Fruit fly (Drosophila melanogaster) whole organism, embryonic: Measurements from ENCODE around the gene hgo.

Source experiments
- Bgb ChIP-seq: fragments of 200-800 bp; sonication (Bioruptor generic); IDR thresholded peaks from 2 replicates; pipeline ENCODE4 v1.3.6; 2022; ENCODE audit warnings: missing biosample characterization, missing genetic modification characterization; ENCODE audit not compliant: partially characterized antibody
- CG10321 ChIP-seq: fragments of 200-800 bp; sonication (Bioruptor generic); IDR thresholded peaks from 2 replicates; pipeline ENCODE4 v1.3.6; 2022; ENCODE audit warnings: missing biosample characterization, missing genetic modification characterization
- CG10366 ChIP-seq: fragments of 200-800 bp; sonication (Bioruptor generic); IDR thresholded peaks from 2 replicates; pipeline ENCODE4 v1.3.6; 2022; ENCODE audit warnings: missing biosample characterization, missing genetic modification characterization
- CG1233 ChIP-seq: fragments of 200-800 bp; sonication (Bioruptor generic); optimal IDR thresholded peaks from 4 replicates; lab custom pipeline; 2018; ENCODE audit warnings: missing biosample characterization, mild to moderate bottlenecking, missing genetic modification characterization
- CG12659 ChIP-seq: fragments of 200-800 bp; sonication (Bioruptor generic); optimal IDR thresholded peaks from 3 replicates; lab custom pipeline; 2017; ENCODE audit warnings: mild to moderate bottlenecking, missing biosample characterization, missing genetic modification reagents, missing genetic modification characterization
- CG12942 ChIP-seq: fragments of 200-800 bp; sonication (Bioruptor generic); optimal IDR thresholded peaks from 3 replicates; lab custom pipeline; 2016; ENCODE audit warnings: missing biosample characterization, missing genetic modification characterization
- CG13287 ChIP-seq: fragments of 200-800 bp; sonication (Bioruptor generic); IDR thresholded peaks from 2 replicates; pipeline ENCODE4 v1.3.6; 2022; ENCODE audit warnings: missing biosample characterization, missing genetic modification characterization; ENCODE audit not compliant: partially characterized antibody
- CG15514 ChIP-seq: fragments of 200-800 bp; sonication (Bioruptor generic); optimal IDR thresholded peaks from 3 replicates; lab custom pipeline; 2017; ENCODE audit warnings: missing biosample characterization, missing genetic modification characterization, mild to moderate bottlenecking, moderate library complexity, missing genetic modification reagents
- CG15696 ChIP-seq: fragments of 200-800 bp; sonication (Bioruptor generic); optimal IDR thresholded peaks from 2 replicates; lab custom pipeline; 2019; ENCODE audit warnings: missing biosample characterization, mild to moderate bottlenecking, missing genetic modification characterization, moderate library complexity
- CG1602 ChIP-seq: fragments of 200-800 bp; sonication (Bioruptor generic); optimal IDR thresholded peaks from 3 replicates; lab custom pipeline; 2016; ENCODE audit warnings: missing biosample characterization, missing genetic modification characterization
- CG16815 ChIP-seq: fragments of 200-800 bp; sonication (Bioruptor generic); optimal IDR thresholded peaks from 3 replicates; lab custom pipeline; 2017; ENCODE audit warnings: missing biosample characterization, mild to moderate bottlenecking, missing genetic modification characterization
- CG17829 ChIP-seq: fragments of 200-800 bp; optimal IDR thresholded peaks from 2 replicates; lab custom pipeline; 2019; ENCODE audit warnings: missing biosample characterization, mild to moderate bottlenecking, missing genetic modification characterization, moderate library complexity
- CG2199 ChIP-seq: fragments of 200-800 bp; sonication (Bioruptor generic); IDR thresholded peaks from 3 replicates; pipeline ENCODE4 v1.3.6; 2022; ENCODE audit warnings: missing biosample characterization, missing genetic modification characterization
- CG2889 ChIP-seq: fragments of 200-800 bp; sonication (Bioruptor generic); IDR thresholded peaks from 3 replicates; pipeline ENCODE4 v1.3.6; 2022; ENCODE audit warnings: missing biosample characterization, missing genetic modification characterization
- CG30403 ChIP-seq: fragments of 200-800 bp; sonication (Bioruptor generic); optimal IDR thresholded peaks from 3 replicates; lab custom pipeline; 2016; ENCODE audit warnings: missing biosample characterization, missing genetic modification characterization
- CG32532 ChIP-seq: fragments of 200-800 bp; sonication (Bioruptor generic); IDR thresholded peaks from 2 replicates; pipeline ENCODE4 v1.3.6; 2022; ENCODE audit warnings: missing biosample characterization, missing genetic modification characterization
- CG32772 ChIP-seq: fragments of 200-800 bp; sonication (Bioruptor generic); IDR thresholded peaks from 2 replicates; pipeline ENCODE4 v1.3.6; 2022; ENCODE audit warnings: missing biosample characterization, missing genetic modification characterization
- CG34422 ChIP-seq: fragments of 200-800 bp; sonication (Bioruptor generic); IDR thresholded peaks from 3 replicates; pipeline ENCODE4 v1.3.6; 2022; ENCODE audit warnings: missing biosample characterization, missing genetic modification characterization
- CG4328 ChIP-seq: fragments of 200-800 bp; sonication (Bioruptor generic); optimal IDR thresholded peaks from 3 replicates; lab custom pipeline; 2017; ENCODE audit warnings: missing biosample characterization, missing genetic modification reagents, missing genetic modification characterization
- CG4424 ChIP-seq: fragments of 200-800 bp; sonication (Bioruptor generic); optimal IDR thresholded peaks from 3 replicates; lab custom pipeline; 2016; ENCODE audit warnings: missing biosample characterization, missing genetic modification characterization
- CG6272 ChIP-seq: fragments of 200-800 bp; sonication (Bioruptor generic); IDR thresholded peaks from 2 replicates; pipeline ENCODE4 v1.3.6; 2022; ENCODE audit warnings: missing biosample characterization, missing genetic modification characterization
- CG7556 ChIP-seq: fragments of 200-800 bp; sonication (Bioruptor generic); optimal IDR thresholded peaks from 2 replicates; lab custom pipeline; 2017; ENCODE audit warnings: missing biosample characterization, mild to moderate bottlenecking, missing genetic modification characterization
- CG8924 ChIP-seq: fragments of 200-800 bp; optimal IDR thresholded peaks from 3 replicates; lab custom pipeline; 2019; ENCODE audit warnings: missing biosample characterization, mild to moderate bottlenecking, missing genetic modification characterization, moderate library complexity
- Dbx ChIP-seq: fragments of 200-800 bp; sonication (Bioruptor generic); IDR thresholded peaks from 3 replicates; pipeline ENCODE4 v1.3.6; 2022; ENCODE audit warnings: missing biosample characterization, missing genetic modification characterization
- Dp ChIP-seq: fragments of 200-800 bp; sonication (Bioruptor generic); optimal IDR thresholded peaks from 2 replicates; lab custom pipeline; 2018; ENCODE audit warnings: missing biosample characterization, mild to moderate bottlenecking, missing genetic modification characterization, moderate library complexity
- E2f1 ChIP-seq: fragments of 200-800 bp; sonication (Bioruptor generic); IDR thresholded peaks from 2 replicates; pipeline ENCODE4 v1.3.6; 2022; ENCODE audit warnings: missing biosample characterization, missing genetic modification characterization
- Ets65A ChIP-seq: fragments of 200-800 bp; sonication (Bioruptor generic); peaks from one replicate; lab custom pipeline; 2016; ENCODE audit warnings: missing biosample characterization, missing genetic modification characterization
- Hey ChIP-seq: fragments of 200-800 bp; sonication (Bioruptor generic); optimal IDR thresholded peaks from 3 replicates; lab custom pipeline; 2018; ENCODE audit warnings: missing biosample characterization, mild to moderate bottlenecking, missing genetic modification characterization
- Hsf ChIP-seq: fragments of 200-800 bp; sonication (Bioruptor generic); optimal IDR thresholded peaks from 3 replicates; lab custom pipeline; 2016; ENCODE audit warnings: missing biosample characterization, missing genetic modification characterization
- Med ChIP-seq: fragments of 200-800 bp; sonication (Bioruptor generic); peaks from one replicate; lab custom pipeline; 2016; ENCODE audit warnings: missing biosample characterization, missing genetic modification characterization, mild to moderate bottlenecking, inconsistent platforms, moderate library complexity
- Myb ChIP-seq: fragments of 200-800 bp; sonication (Bioruptor generic); optimal IDR thresholded peaks from 2 replicates; lab custom pipeline; 2016; ENCODE audit warnings: missing biosample characterization, missing genetic modification characterization
- Six4 ChIP-seq: fragments of 200-800 bp; sonication (Bioruptor generic); optimal IDR thresholded peaks from 2 replicates; lab custom pipeline; 2016; ENCODE audit warnings: missing biosample characterization, missing genetic modification characterization
- Xbp1 ChIP-seq: fragments of 200-800 bp; sonication (Bioruptor generic); optimal IDR thresholded peaks from 3 replicates; lab custom pipeline; 2016; ENCODE audit warnings: missing biosample characterization, mild to moderate bottlenecking, missing genetic modification characterization
- al ChIP-seq: fragments of 200-800 bp; sonication (Bioruptor generic); IDR thresholded peaks from 2 replicates; pipeline ENCODE4 v1.3.6; 2022; ENCODE audit warnings: missing biosample characterization, missing genetic modification characterization
- bbx ChIP-seq: fragments of 200-800 bp; sonication (Bioruptor generic); IDR thresholded peaks from 2 replicates; pipeline ENCODE4 v1.3.6; 2022; ENCODE audit warnings: missing biosample characterization, missing genetic modification characterization; ENCODE audit not compliant: partially characterized antibody
- chinmo ChIP-seq: fragments of 200-800 bp; sonication (Bioruptor generic); IDR thresholded peaks from 4 replicates; pipeline ENCODE4 v1.3.6; 2022; ENCODE audit warnings: missing biosample characterization, missing genetic modification characterization; ENCODE audit not compliant: partially characterized antibody
- dpn ChIP-seq, 2 experiments: fragments of 200-800 bp; sonication (Bioruptor generic); optimal IDR thresholded peaks; 3 replicates each; lab custom pipeline; 2016; ENCODE audit warnings: missing biosample characterization in 2 of 2, missing genetic modification characterization in 2 of 2
- pan ChIP-seq, 4 experiments: fragments of >200 bp in 3 of 4; fragments of 200-800 bp in 1 of 4; sonication (Bioruptor generic) in 1 of 4; optimal IDR thresholded peaks in 3 of 4; IDR thresholded peaks in 1 of 4; 2 replicates each; pipeline versions ENCODE4 v1.3.6 to Lab custom; 2017 to 2022; ENCODE audit warnings: missing biosample characterization in 2 of 4, missing genetic modification characterization in 2 of 4, mixed read lengths in 1 of 4
- ranshi ChIP-seq: fragments of 200-800 bp; sonication (Bioruptor generic); IDR thresholded peaks from 2 replicates; pipeline ENCODE4 v1.3.6; 2022; ENCODE audit warnings: missing biosample characterization, missing genetic modification characterization
- row ChIP-seq: fragments of 200-800 bp; sonication (Bioruptor generic); IDR thresholded peaks from 3 replicates; pipeline ENCODE4 v1.3.6; 2022; ENCODE audit warnings: missing biosample characterization, missing genetic modification characterization
- run ChIP-seq: fragments of 200-800 bp; sonication (Bioruptor generic); optimal IDR thresholded peaks from 3 replicates; lab custom pipeline; 2018; ENCODE audit warnings: missing biosample characterization, mild to moderate bottlenecking, missing genetic modification characterization
- scrt ChIP-seq: fragments of 200-800 bp; sonication (Bioruptor generic); optimal IDR thresholded peaks from 2 replicates; lab custom pipeline; 2018; ENCODE audit warnings: missing biosample characterization, mild to moderate bottlenecking, missing genetic modification characterization, moderate library complexity
- sim ChIP-seq: fragments of 200-800 bp; sonication (Bioruptor generic); IDR thresholded peaks from 2 replicates; pipeline ENCODE4 v1.3.6; 2022; ENCODE audit warnings: missing biosample characterization, missing genetic modification characterization
- ssp ChIP-seq: fragments of 200-800 bp; sonication (Bioruptor generic); IDR thresholded peaks from 2 replicates; pipeline ENCODE4 v1.3.6; 2022; ENCODE audit warnings: missing biosample characterization, missing genetic modification characterization
- tap ChIP-seq: fragments of 200-800 bp; optimal IDR thresholded peaks from 3 replicates; lab custom pipeline; 2019; ENCODE audit warnings: missing biosample characterization, mild to moderate bottlenecking, missing genetic modification characterization, moderate library complexity
- tgo ChIP-seq: fragments of 200-800 bp; sonication (Bioruptor generic); IDR thresholded peaks from 3 replicates; pipeline ENCODE4 v1.3.6; 2022; ENCODE audit warnings: missing biosample characterization, missing genetic modification characterization
- vnd ChIP-seq: fragments of 200-800 bp; sonication (Bioruptor generic); IDR thresholded peaks from 3 replicates; pipeline ENCODE4 v1.3.6; 2022; ENCODE audit warnings: missing biosample characterization, missing genetic modification characterization; ENCODE audit not compliant: partially characterized antibody
- wek ChIP-seq: fragments of 200-800 bp; sonication (Bioruptor generic); optimal IDR thresholded peaks from 3 replicates; lab custom pipeline; 2018; ENCODE audit warnings: missing biosample characterization, mild to moderate bottlenecking, missing genetic modification characterization, moderate library complexity

The hgo gene

DNA sequence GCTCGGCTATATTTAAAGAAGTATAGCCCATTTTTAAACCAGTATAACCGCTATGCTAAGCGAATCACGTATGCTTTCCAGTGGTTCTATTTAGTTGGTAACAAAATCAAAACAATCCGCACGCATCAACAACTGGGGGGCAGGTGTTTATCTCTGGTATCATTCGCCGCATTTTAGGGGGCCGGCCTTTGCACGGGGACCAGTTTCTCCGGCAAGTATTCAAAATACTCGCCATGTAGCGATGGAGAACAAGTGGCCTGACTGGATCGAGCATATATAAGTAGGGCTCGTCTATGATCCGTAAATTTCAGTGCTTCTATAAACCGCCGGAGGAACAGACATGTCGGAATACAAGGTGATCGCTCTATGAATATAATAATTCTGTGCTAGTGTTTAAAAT is at the start of gene hgo:
Gene hgo (plus strand): TSS at position 301 of the 400 bp plus-strand sequence.
- TF ChIP-seq CG2199 (peak; percentile 52; the same call in 1 of the 3 replicates), Ets65A (GFP tag; lab: Kevin White, UChicago) (peak; percentile 40), CG34422 (GFP tag; lab: Robert Waterston, UW) (no peak), chinmo (GFP tag; lab: Robert Waterston, UW) (peak; percentile 34; the same call in 1 of the 4 replicates)

DNA sequence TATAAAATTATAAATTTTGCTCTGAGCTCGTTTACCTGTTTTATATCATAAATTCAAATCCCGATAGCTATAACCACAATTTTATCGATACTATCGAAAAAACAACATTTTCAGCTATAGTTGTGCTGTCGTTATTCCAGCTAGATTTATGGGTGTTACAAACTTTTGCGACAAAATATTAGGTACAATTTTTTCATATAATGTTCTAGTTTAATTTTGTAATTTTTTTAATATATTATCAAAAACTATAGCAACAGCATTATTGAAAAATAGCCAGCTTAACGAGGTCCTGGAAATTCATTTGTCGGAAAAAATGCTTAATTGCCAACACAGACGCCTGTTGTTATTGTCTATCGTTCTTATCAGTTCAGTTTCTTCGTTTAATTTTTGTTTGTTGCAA is 45.1 kb upstream of the hgo start, which contains the start of gene Wdr59:
Gene Wdr59 (plus strand): TSS at position 334 of the 400 bp plus-strand sequence.
- TF ChIP-seq bbx (GFP tag; lab: Robert Waterston, UW), result peak; percentile 65
- TF ChIP-seq dpn (GFP tag; optimal IDR thresholded peaks at IDR 0.05; lab: Kevin White, UChicago), result peak; percentile 22 to 50
- peak; percentile 48 for TF ChIP-seq Hsf (GFP tag; lab: Kevin White, UChicago)
- peak; percentile 52; the same call in 2 of the 3 replicates for TF ChIP-seq vnd
- TF ChIP-seq CG30403 (GFP tag; lab: Kevin White, UChicago), result peak; percentile 59
- peak; percentile 33 for TF ChIP-seq Med (GFP tag; lab: Kevin White, UChicago)
- peak; percentile 93 for TF ChIP-seq row (GFP tag; lab: Robert Waterston, UW)
- TF ChIP-seq Bgb (GFP tag; lab: Robert Waterston, UW), result peak; percentile 62; the same call in 1 of the 2 replicates
- TF ChIP-seq CG4328 (GFP tag; lab: Kevin White, UChicago), result no peak
- peak; percentile 56; the same call in 1 of the 3 replicates for TF ChIP-seq Dbx
- peak; percentile 54 for TF ChIP-seq Myb
- TF ChIP-seq CG4424 (GFP tag; lab: Kevin White, UChicago), result peak; percentile 43
- peak; percentile 59 for TF ChIP-seq Xbp1 (GFP tag; lab: Kevin White, UChicago)
- TF ChIP-seq sim (GFP tag; lab: Robert Waterston, UW), result no peak
- peak; percentile 47 for TF ChIP-seq Six4 (GFP tag; lab: Kevin White, UChicago)
- 0 out of 2 replicates have a peak, but pooled peaks have one; percentile 13 for TF ChIP-seq ssp (GFP tag; lab: Robert Waterston, UW)
- TF ChIP-seq pan (optimal IDR thresholded peaks at IDR 0.05; lab: Kevin White, UChicago), result no peak
- peak in 1 of 2 experiments; percentile 25 for TF ChIP-seq pan (GFP tag; optimal IDR thresholded peaks at IDR 0.05 in 1 of 2, IDR thresholded peaks at IDR 0.05 in 1 of 2)
- TF ChIP-seq CG12942, result peak; percentile 16
- TF ChIP-seq run (tag; lab: Kevin White, UChicago), result no peak
- peak; percentile 35; the same call in 1 of the 2 replicates for TF ChIP-seq CG10366 (GFP tag; lab: Robert Waterston, UW)
- TF ChIP-seq wek (GFP tag; lab: Kevin White, UChicago), result no peak
- peak; percentile 84 for TF ChIP-seq CG13287
- no peak for TF ChIP-seq CG7556 (GFP tag; lab: Kevin White, UChicago)
- TF ChIP-seq CG1602 (GFP tag; lab: Kevin White, UChicago), result peak; percentile 29
- peak; percentile 33 for TF ChIP-seq CG15696
- no peak for TF ChIP-seq CG6272 (GFP tag; lab: Robert Waterston, UW)
- peak; percentile 57 for TF ChIP-seq CG15514
- TF ChIP-seq ranshi (GFP tag; lab: Robert Waterston, UW), result 0 out of 2 replicates have a peak, but pooled peaks have one; percentile 17
- peak; percentile 66 for TF ChIP-seq CG17829 (tag; lab: Kevin White, UChicago)
- TF ChIP-seq tap (tag; lab: Kevin White, UChicago), result no peak
- TF ChIP-seq CG10321 (GFP tag; lab: Robert Waterston, UW), result no peak
- no peak for TF ChIP-seq CG32532 (GFP tag; lab: Robert Waterston, UW)
- no peak for TF ChIP-seq Hey
- peak; percentile 29 for TF ChIP-seq CG8924 (tag; lab: Kevin White, UChicago)
- TF ChIP-seq al (GFP tag; lab: Robert Waterston, UW), result peak; percentile 26; the same call in 1 of the 2 replicates
- TF ChIP-seq CG2889, result no peak
- TF ChIP-seq Dp (GFP tag; lab: Kevin White, UChicago), result peak; percentile 90
- TF ChIP-seq tgo (GFP tag; lab: Robert Waterston, UW), result peak; percentile 36; the same call in 1 of the 3 replicates
- peak; percentile 52 for TF ChIP-seq scrt (GFP tag; lab: Kevin White, UChicago)
- peak; percentile 20 for TF ChIP-seq CG12659 (GFP tag; lab: Kevin White, UChicago)
- TF ChIP-seq E2f1 (GFP tag; lab: Robert Waterston, UW), result peak; percentile 41
- peak; percentile 31; the same call in 1 of the 2 replicates for TF ChIP-seq CG32772
- TF ChIP-seq CG16815 (GFP tag; lab: Kevin White, UChicago), result peak; percentile 16
- peak; percentile 10 for TF ChIP-seq CG1233
- TF ChIP-seq Ets65A (GFP tag; lab: Kevin White, UChicago), result peak; percentile 55
